Fruit fly (Drosophila melanogaster): ENCODE data around the gene Abca3.

dm6 chrX:21323171-21323695 is 16.8 kb upstream of the Abca3 start:
- no peak for TF ChIP-seq CG11294 (GFP tag; IDR thresholded peaks at IDR 0.05)
- TF ChIP-seq CG9139 (GFP tag; optimal IDR thresholded peaks at IDR 0.05) = no peak
- no peak for TF ChIP-seq OdsH (GFP tag; optimal IDR thresholded peaks at IDR 0.05)
- no peak for TF ChIP-seq Sox102F (GFP tag; optimal IDR thresholded peaks at IDR 0.05)
- TF ChIP-seq spab (GFP tag; optimal IDR thresholded peaks at IDR 0.05) = no peak
- TF ChIP-seq Hr38 (GFP tag; optimal IDR thresholded peaks at IDR 0.05) = no peak
- no peak for TF ChIP-seq CG32006 (GFP tag; optimal IDR thresholded peaks at IDR 0.05)
- no peak for TF ChIP-seq Eip75B (GFP tag; optimal IDR thresholded peaks at IDR 0.05)
- TF ChIP-seq CG4318 (GFP tag; optimal IDR thresholded peaks at IDR 0.05) = no peak
- no peak for TF ChIP-seq CG6276 (GFP tag; optimal IDR thresholded peaks at IDR 0.05)

All from whole organism, prepupa.